Fruit fly (Drosophila melanogaster): Measurements from ENCODE around the gene tin.

Gene tin

DNA sequence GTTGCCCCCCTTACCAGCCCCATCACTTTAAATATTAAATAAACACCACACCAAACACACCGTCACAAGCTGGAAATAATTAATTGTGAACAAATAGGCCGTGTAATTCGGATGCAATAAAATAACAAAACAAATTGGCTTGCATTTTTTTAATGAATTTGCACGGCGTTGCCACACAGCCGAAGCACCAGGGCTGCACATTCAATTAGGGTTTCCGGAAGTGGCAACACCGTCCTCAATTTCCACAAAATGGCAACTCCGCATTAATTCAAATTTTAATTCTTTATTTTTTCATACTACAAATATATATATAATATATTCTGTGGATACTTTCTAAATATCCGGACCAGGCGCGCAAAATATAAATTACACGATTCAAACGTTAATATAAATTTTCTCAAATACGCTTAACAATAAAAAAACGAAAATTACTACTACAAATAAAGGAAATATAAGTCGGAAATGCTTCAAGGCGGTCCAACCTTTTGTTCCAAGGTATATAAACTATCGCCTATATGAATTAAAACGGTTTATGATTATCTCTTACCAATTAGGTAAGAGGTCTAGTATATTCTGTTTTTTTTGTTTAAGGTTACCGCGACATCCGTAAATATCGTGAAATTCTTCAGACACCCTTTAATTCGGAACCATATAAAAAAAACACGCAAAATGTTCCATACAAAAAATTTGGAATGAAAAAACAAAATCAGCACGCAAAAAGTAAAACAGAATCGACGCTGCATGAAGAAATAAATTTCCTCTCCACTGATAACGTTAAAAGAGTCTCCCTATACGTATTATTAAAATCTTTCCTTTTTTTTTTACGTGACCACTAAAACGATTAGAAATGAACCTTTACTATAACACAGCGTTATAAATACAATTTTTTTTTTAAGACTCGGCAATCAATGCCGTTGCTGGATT is 5.1 kb upstream of the tin start (continued):
- TF ChIP-seq lilli (GFP tag; optimal IDR thresholded peaks at IDR 0.05) (peak; percentile 2), Sin3A (optimal IDR thresholded peaks at IDR 0.05) (peak; percentile 54), salm (tag; optimal IDR thresholded peaks at IDR 0.05) (no peak), Ptx1 (GFP tag; IDR thresholded peaks at IDR 0.05) (no peak), kay (GFP tag; optimal IDR thresholded peaks at IDR 0.05) (no peak), sna (GFP tag; IDR thresholded peaks at IDR 0.05; ENCODE audit: partially characterized antibody) (no peak), knrl (GFP tag; IDR thresholded peaks at IDR 0.05; ENCODE audit: partially characterized antibody) (peak; percentile 55; the same call in 2 of the 3 replicates), MESR4 (GFP tag; optimal IDR thresholded peaks at IDR 0.05) (peak; percentile 52), CG12391 (tag; optimal IDR thresholded peaks at IDR 0.05) (peak; percentile 48), CG11456 (GFP tag; IDR thresholded peaks at IDR 0.05) (peak; percentile 71), fru (optimal IDR thresholded peaks at IDR 0.05) (no peak), CG4617 (GFP tag; optimal IDR thresholded peaks at IDR 0.05; ENCODE audit: borderline replicate concordance) (peak; percentile 83), CG3847 (GFP tag; IDR thresholded peaks at IDR 0.05) (peak; percentile 83), Xrp1 (GFP tag; IDR thresholded peaks at IDR 0.05) (peak; percentile 44), Dp (GFP tag; optimal IDR thresholded peaks at IDR 0.05) (peak; percentile 73), CG17829 (tag; optimal IDR thresholded peaks at IDR 0.05) (peak; percentile 58), CG30403 (GFP tag; optimal IDR thresholded peaks at IDR 0.05) (peak; percentile 21), CG12219 (GFP tag; optimal IDR thresholded peaks at IDR 0.05) (no peak), CG6175 (GFP tag; IDR thresholded peaks at IDR 0.05) (no peak), CG10959 (GFP tag; IDR thresholded peaks at IDR 0.05) (0 out of 2 replicates have a peak, but pooled peaks have one; percentile 29), CG17912 (GFP tag; optimal IDR thresholded peaks at IDR 0.05) (peak; percentile 55), Hand (GFP tag; optimal IDR thresholded peaks at IDR 0.05) (no peak), Bgb (GFP tag; IDR thresholded peaks at IDR 0.05; ENCODE audit: partially characterized antibody) (peak; percentile 28; the same call in 1 of the 2 replicates), CTCF (GFP tag; optimal IDR thresholded peaks at IDR 0.05) (peak; percentile 46), CG16813 (GFP tag; IDR thresholded peaks at IDR 0.05; ENCODE audit: partially characterized antibody) (no peak), Atf-2 (GFP tag; optimal IDR thresholded peaks at IDR 0.05) (no peak), CG17328 (GFP tag; IDR thresholded peaks at IDR 0.05) (0 out of 2 replicates have a peak, but pooled peaks have one; percentile 18), Ssrp (tag; optimal IDR thresholded peaks at IDR 0.05) (peak; percentile 46), CG15073 (GFP tag; optimal IDR thresholded peaks at IDR 0.05) (no peak), Pdp1 (GFP tag; optimal IDR thresholded peaks at IDR 0.05) (peak in 1 of 2 experiments; percentile 18), Tbp (GFP tag; optimal IDR thresholded peaks at IDR 0.05) (no peak), CG2199 (GFP tag; IDR thresholded peaks at IDR 0.05) (peak; percentile 92), Ets97D (GFP tag; optimal IDR thresholded peaks at IDR 0.05) (peak; percentile 79), sqz (GFP tag; optimal IDR thresholded peaks at IDR 0.05) (peak; percentile 85), dmrt99B (tag; optimal IDR thresholded peaks at IDR 0.05) (no peak), chinmo (GFP tag; IDR thresholded peaks at IDR 0.05; ENCODE audit: partially characterized antibody) (peak; percentile 62; the same call in 1 of the 4 replicates), sr (GFP tag; IDR thresholded peaks at IDR 0.05) (0 out of 3 replicates have a peak, but pooled peaks have one; percentile 9), ara (GFP tag; IDR thresholded peaks at IDR 0.05) (0 out of 2 replicates have a peak, but pooled peaks have one; percentile 27), corto (GFP tag; optimal IDR thresholded peaks at IDR 0.05) (peak; percentile 58), cg (GFP tag; optimal IDR thresholded peaks at IDR 0.05) (no peak), CG3838 (GFP tag; optimal IDR thresholded peaks at IDR 0.05) (no peak), caup (GFP tag; optimal IDR thresholded peaks at IDR 0.05; ENCODE audit: severe bottlenecking) (peak; percentile 79), kni (GFP tag; optimal IDR thresholded peaks at IDR 0.05) (peak; percentile 65), nerfin-1 (tag; optimal IDR thresholded peaks at IDR 0.05) (peak; percentile 56), dysf (GFP tag; IDR thresholded peaks at IDR 0.05) (peak; percentile 53; the same call in 2 of the 3 replicates), CG4360 (GFP tag; IDR thresholded peaks at IDR 0.05) (no peak), slbo (GFP tag; IDR thresholded peaks at IDR 0.05) (peak; percentile 46; the same call in 1 of the 2 replicates), CG4730 (GFP tag; IDR thresholded peaks at IDR 0.05) (no peak), CG8388 (GFP tag; optimal IDR thresholded peaks at IDR 0.05) (no peak)

All from whole organism, embryonic.